Fruit fly (Drosophila melanogaster) S2 (cell line): Measurements from ENCODE around the gene Npc2h.

Experiments used
- CG8478 ChIP-seq: fragments of >200 bp; optimal IDR thresholded peaks from 2 replicates; lab custom pipeline; 2018
- CTCF ChIP-seq, 2 experiments: fragments of >200 bp; optimal IDR thresholded peaks; 2 replicates each; lab custom pipeline; 2018

- TF ChIP-seq CTCF (optimal IDR thresholded peaks at IDR 0.05; lab: Kevin White, UChicago) (no peak), CG8478 (lab: Kevin White, UChicago) (no peak)
Measured at dm6 chr3R:30725787-30726186, 20.3 kb downstream of the Npc2h start, which contains the start of gene eIF4H2.
